Worm (Caenorhabditis elegans) whole organism, L4/young adult: ENCODE data around the gene str-84.

Experiments
- dao-5 ChIP-seq: sonication (generic microtip); optimal IDR thresholded peaks from 2 replicates; lab custom pipeline; 2016; ENCODE audit warnings: missing genotype, missing genetic modification characterization, moderate library complexity, missing compliant biosample characterization
- him-1 ChIP-seq: sonication (generic microtip); optimal IDR thresholded peaks from 2 replicates; lab custom pipeline; 2016; ENCODE audit warnings: missing genotype, missing genetic modification reagents, missing genetic modification characterization, missing compliant biosample characterization

DNA sequence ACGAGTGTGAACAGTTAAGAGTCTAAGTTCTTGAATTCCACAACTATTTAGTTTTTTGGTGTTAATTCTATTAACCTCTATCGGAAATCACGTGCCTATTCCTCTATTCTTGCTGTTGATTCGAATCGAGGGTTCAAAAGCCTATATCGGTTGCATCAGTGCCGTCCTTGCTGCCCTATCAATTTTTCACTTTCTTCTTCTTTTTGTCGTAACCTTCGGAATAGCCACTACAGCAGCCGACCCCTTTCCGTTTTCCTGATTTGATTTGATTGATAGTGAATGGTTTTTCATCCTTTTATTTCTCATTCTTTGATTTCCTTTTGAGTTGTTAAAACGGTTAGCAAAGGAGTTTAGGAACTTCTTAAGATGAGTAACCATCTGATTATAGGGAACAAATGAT lies 13.5 kb upstream of the str-84 start:
- TF ChIP-seq him-1 (tag; lab: Kevin White, UChicago) (no peak), dao-5 (no peak)
